Worm (Caenorhabditis elegans): ENCODE measurements around the gene flp-4.

The flp-4 gene

ce11 chrII:10029044-10029443 lies 19.6 kb upstream of the flp-4 start:
- no peak for TF ChIP-seq zfp-3 (GFP tag; conservative IDR thresholded peaks at IDR 0.05)
- TF ChIP-seq nhr-6 (tag; optimal IDR thresholded peaks at IDR 0.05): no peak
- no peak for TF ChIP-seq nhr-237 (tag; optimal IDR thresholded peaks at IDR 0.05)
- no peak for TF ChIP-seq Y48G9A.11 (GFP tag; IDR thresholded peaks at IDR 0.05)
- TF ChIP-seq nhr-25 (tag; optimal IDR thresholded peaks at IDR 0.05; ENCODE audit: borderline replicate concordance, insufficient read depth): peak; percentile 75
- TF ChIP-seq egl-43 (GFP tag; IDR thresholded peaks at IDR 0.05): no peak
- TF ChIP-seq F44E2.7 (GFP tag; IDR thresholded peaks at IDR 0.05): no peak
- TF ChIP-seq lin-29 (GFP tag; IDR thresholded peaks at IDR 0.05): no peak
- no peak; the same call in 1 of the 2 replicates for TF ChIP-seq php-3 (GFP tag; IDR thresholded peaks at IDR 0.05)
- no peak for TF ChIP-seq ZK337.2 (GFP tag; IDR thresholded peaks at IDR 0.05)
- no peak for TF ChIP-seq F26F4.8 (GFP tag; conservative IDR thresholded peaks at IDR 0.05)
- TF ChIP-seq ceh-20 (GFP tag; IDR thresholded peaks at IDR 0.05): no peak
- no peak for TF ChIP-seq dmd-8 (GFP tag; IDR thresholded peaks at IDR 0.05)
- no peak for TF ChIP-seq nhr-11 (tag; optimal IDR thresholded peaks at IDR 0.05)
- peak; percentile 26 for TF ChIP-seq mep-1 (tag; optimal IDR thresholded peaks at IDR 0.05)
- TF ChIP-seq ceh-44 (GFP tag; IDR thresholded peaks at IDR 0.05): no peak
- TF ChIP-seq zip-11 (GFP tag; IDR thresholded peaks at IDR 0.05): no peak
- TF ChIP-seq nhr-102 (tag; optimal IDR thresholded peaks at IDR 0.05): peak; percentile 16
- TF ChIP-seq snpc-4 (tag; optimal IDR thresholded peaks at IDR 0.05): no peak
- no peak for TF ChIP-seq ceh-62 (tag; optimal IDR thresholded peaks at IDR 0.05)
- no peak for TF ChIP-seq pqm-1 (tag; optimal IDR thresholded peaks at IDR 0.05)
- peak; percentile 55 for TF ChIP-seq nhr-77 (tag; optimal IDR thresholded peaks at IDR 0.05)
- no peak for TF ChIP-seq madf-5 (GFP tag; IDR thresholded peaks at IDR 0.05)
- TF ChIP-seq daf-16 (GFP tag; optimal IDR thresholded peaks at IDR 0.05): no peak
- peak; percentile 89 for TF ChIP-seq daf-16 (tag; optimal IDR thresholded peaks at IDR 0.05)
- TF ChIP-seq attf-4 (tag; optimal IDR thresholded peaks at IDR 0.05): no peak
- TF ChIP-seq D1046.2 (GFP tag; IDR thresholded peaks at IDR 0.05): no peak
- TF ChIP-seq lsy-2 (tag; optimal IDR thresholded peaks at IDR 0.05): peak in 1 of 2 experiments; percentile 58
- TF ChIP-seq egl-27 (tag; optimal IDR thresholded peaks at IDR 0.05): no peak
- peak; percentile 15 for TF ChIP-seq T20F7.1 (GFP tag; optimal IDR thresholded peaks at IDR 0.05)
- no peak for TF ChIP-seq unc-39 (tag; optimal IDR thresholded peaks at IDR 0.05)
- TF ChIP-seq daf-8 (GFP tag; IDR thresholded peaks at IDR 0.05): no peak
- no peak for TF ChIP-seq mxl-2 (GFP tag; conservative IDR thresholded peaks at IDR 0.05)
- no peak for TF ChIP-seq ceh-82 (tag; optimal IDR thresholded peaks at IDR 0.05)
- TF ChIP-seq saeg-2 (GFP tag; IDR thresholded peaks at IDR 0.05): no peak
- peak; percentile 62 for TF ChIP-seq nhr-48 (tag; optimal IDR thresholded peaks at IDR 0.05)
- peak; percentile 62 for TF ChIP-seq dmd-6 (GFP tag; IDR thresholded peaks at IDR 0.05)
- no peak for TF ChIP-seq spr-3 (GFP tag; optimal IDR thresholded peaks at IDR 0.05)
- peak; percentile 80 for TF ChIP-seq dve-1 (tag; optimal IDR thresholded peaks at IDR 0.05; ENCODE audit: insufficient read depth)
- TF ChIP-seq aha-1 (tag): no peak
- no peak for TF ChIP-seq lin-1 (GFP tag; IDR thresholded peaks at IDR 0.05)
- TF ChIP-seq rbr-2 (tag; optimal IDR thresholded peaks at IDR 0.05): no peak
- no peak for TF ChIP-seq fkh-10 (GFP tag; optimal IDR thresholded peaks at IDR 0.05)
- TF ChIP-seq lim-7 (GFP tag; IDR thresholded peaks at IDR 0.05): no peak
- TF ChIP-seq ctbp-1 (GFP tag; IDR thresholded peaks at IDR 0.05): no peak
- TF ChIP-seq lir-3 (tag; optimal IDR thresholded peaks at IDR 0.05): no peak
- TF ChIP-seq F37D6.2 (tag; optimal IDR thresholded peaks at IDR 0.05): no peak
- no peak for TF ChIP-seq daf-12 (tag; optimal IDR thresholded peaks at IDR 0.05)
- no peak for TF ChIP-seq tag-97 (GFP tag; IDR thresholded peaks at IDR 0.05)
- TF ChIP-seq ces-1 (GFP tag; optimal IDR thresholded peaks at IDR 0.05): no peak
- TF ChIP-seq F49E8.2 (tag; optimal IDR thresholded peaks at IDR 0.05; ENCODE audit: borderline replicate concordance): no peak
- no peak for TF ChIP-seq ceh-32 (tag; optimal IDR thresholded peaks at IDR 0.05; ENCODE audit: poor library complexity)
- TF ChIP-seq R02D3.7 (tag; optimal IDR thresholded peaks at IDR 0.05): no peak

Data from whole organism, L4 larva.